Worm (Caenorhabditis elegans) whole organism, L2 larva: ENCODE results near the gene srj-52.

Source experiments
- F13H6.1 ChIP-seq: sonication (generic microtip); optimal IDR thresholded peaks from 2 replicates; lab custom pipeline; 2016; ENCODE audit warnings: missing genetic modification characterization, missing compliant biosample characterization
- R02D3.7 ChIP-seq: fragments of 150-350 bp; optimal IDR thresholded peaks from 2 replicates; lab custom pipeline; 2014; ENCODE audit warnings: missing biosample characterization, missing genetic modification characterization
- Y55F3AM.14 ChIP-seq: fragments of 200-800 bp; sonication (Bioruptor generic); optimal IDR thresholded peaks from 2 replicates; lab custom pipeline; 2018; ENCODE audit warnings: mild to moderate bottlenecking, missing genetic modification characterization, missing compliant biosample characterization
- ZK546.5 ChIP-seq: sonication (generic microtip); optimal IDR thresholded peaks from 2 replicates; lab custom pipeline; 2017; ENCODE audit warnings: missing biosample characterization, missing genetic modification characterization
- alr-1 ChIP-seq: fragments of 150-350 bp; optimal IDR thresholded peaks from 2 replicates; lab custom pipeline; 2014; ENCODE audit warnings: missing biosample characterization, missing genetic modification characterization
- aly-2 ChIP-seq: fragments of 150-350 bp; optimal IDR thresholded peaks from 2 replicates; lab custom pipeline; 2014; ENCODE audit warnings: missing biosample characterization, missing genetic modification characterization
- ama-1 ChIP-seq: fragments of 150-350 bp; optimal IDR thresholded peaks from 2 replicates; lab custom pipeline; 2018; ENCODE audit warnings: inconsistent platforms
- crh-2 ChIP-seq: sonication (generic microtip); optimal IDR thresholded peaks from 2 replicates; lab custom pipeline; 2017; ENCODE audit warnings: missing biosample characterization, missing genetic modification characterization
- egl-27 ChIP-seq: sonication (generic microtip); optimal IDR thresholded peaks from 3 replicates; lab custom pipeline; 2017; ENCODE audit warnings: missing biosample characterization, missing genetic modification reagents, missing genetic modification characterization
- fos-1 ChIP-seq: fragments of 150-350 bp; optimal IDR thresholded peaks from 2 replicates; lab custom pipeline; 2014; ENCODE audit warnings: missing biosample characterization, missing genetic modification characterization
- gmeb-1 ChIP-seq: fragments of 150-350 bp; optimal IDR thresholded peaks from 2 replicates; lab custom pipeline; 2014; ENCODE audit warnings: missing biosample characterization, missing genetic modification characterization
- lin-39 ChIP-seq: fragments of 150-350 bp; optimal IDR thresholded peaks from 2 replicates; lab custom pipeline; 2014; ENCODE audit warnings: missing biosample characterization, missing genetic modification reagents, missing genetic modification characterization
- mab-5 ChIP-seq: fragments of 150-350 bp; optimal IDR thresholded peaks from 2 replicates; lab custom pipeline; 2014; ENCODE audit warnings: missing biosample characterization, missing genetic modification characterization
- mbf-1 ChIP-seq: sonication (generic microtip); optimal IDR thresholded peaks from 2 replicates; lab custom pipeline; 2017; ENCODE audit warnings: missing biosample characterization, missing genetic modification characterization
- mdl-1 ChIP-seq, 2 experiments: fragments of 150-350 bp in 1 of 2; sonication (generic microtip) in 1 of 2; optimal IDR thresholded peaks; 2 replicates each; lab custom pipeline; 2017; ENCODE audit warnings: missing biosample characterization in 2 of 2, missing genetic modification characterization in 2 of 2
- nhr-10 ChIP-seq: sonication (generic microtip); optimal IDR thresholded peaks from 2 replicates; lab custom pipeline; 2017; ENCODE audit warnings: missing biosample characterization, missing genetic modification characterization
- nhr-11 ChIP-seq: fragments of 150-350 bp; optimal IDR thresholded peaks from 2 replicates; lab custom pipeline; 2014; ENCODE audit warnings: missing biosample characterization, missing genetic modification characterization
- nhr-129 ChIP-seq: fragments of 150-350 bp; optimal IDR thresholded peaks from 2 replicates; lab custom pipeline; 2014; ENCODE audit warnings: missing biosample characterization, missing genetic modification characterization
- nhr-21 ChIP-seq: fragments of 150-350 bp; optimal IDR thresholded peaks from 2 replicates; lab custom pipeline; 2014; ENCODE audit warnings: missing biosample characterization, missing genetic modification characterization
- nhr-23 ChIP-seq: fragments of 150-350 bp; optimal IDR thresholded peaks from 2 replicates; lab custom pipeline; 2014; ENCODE audit warnings: missing biosample characterization, missing genetic modification reagents, missing genetic modification characterization
- nhr-25 ChIP-seq: fragments of 150-350 bp; sonication (generic microtip); optimal IDR thresholded peaks from 3 replicates; lab custom pipeline; 2014; ENCODE audit warnings: missing biosample characterization, missing genetic modification characterization
- nhr-6 ChIP-seq: fragments of 150-350 bp; optimal IDR thresholded peaks from 2 replicates; lab custom pipeline; 2014; ENCODE audit warnings: missing biosample characterization, missing genetic modification characterization
- skn-1 ChIP-seq: sonication (generic microtip); optimal IDR thresholded peaks from 2 replicates; lab custom pipeline; 2017; ENCODE audit warnings: missing biosample characterization, missing genetic modification characterization
- sma-3 ChIP-seq: sonication (generic microtip); optimal IDR thresholded peaks from 2 replicates; lab custom pipeline; 2016; ENCODE audit warnings: missing genetic modification reagents, missing genetic modification characterization, missing compliant biosample characterization
- sma-9 ChIP-seq, 2 experiments: fragments of 150-350 bp in 1 of 2; sonication (generic microtip) in 1 of 2; optimal IDR thresholded peaks; 2 replicates each; lab custom pipeline; 2014 to 2016; ENCODE audit warnings: missing genetic modification characterization in 2 of 2, mild to moderate bottlenecking in 1 of 2, missing biosample characterization in 1 of 2, missing compliant biosample characterization in 1 of 2, missing genetic modification reagents in 1 of 2, moderate library complexity in 1 of 2
- snpc-4 ChIP-seq: fragments of 150-350 bp; optimal IDR thresholded peaks from 2 replicates; lab custom pipeline; 2014; ENCODE audit warnings: missing biosample characterization, missing genetic modification characterization
- unc-39 ChIP-seq: fragments of 150-350 bp; optimal IDR thresholded peaks from 2 replicates; lab custom pipeline; 2014; ENCODE audit warnings: missing biosample characterization, missing genetic modification characterization
- unc-55 ChIP-seq: fragments of 150-350 bp; sonication (generic microtip); optimal IDR thresholded peaks from 3 replicates; lab custom pipeline; 2014; ENCODE audit warnings: missing biosample characterization, missing genetic modification reagents, missing genetic modification characterization
- zag-1 ChIP-seq: fragments of 150-350 bp; optimal IDR thresholded peaks from 2 replicates; lab custom pipeline; 2014; ENCODE audit warnings: missing biosample characterization, missing genetic modification characterization
- ztf-11 ChIP-seq: sonication (generic microtip); optimal IDR thresholded peaks from 2 replicates; lab custom pipeline; 2017; ENCODE audit warnings: missing biosample characterization, missing genetic modification characterization
- ztf-4 ChIP-seq: fragments of 150-350 bp; optimal IDR thresholded peaks from 2 replicates; lab custom pipeline; 2014; ENCODE audit warnings: missing biosample characterization, missing genetic modification characterization

The srj-52 gene

ce11 chrV:676090-676489 lies 19.7 kb downstream of the srj-52 start:
- TF ChIP-seq snpc-4 (tag; lab: Kevin White, UChicago), result peak; percentile 38
- TF ChIP-seq egl-27 (tag; lab: Kevin White, UChicago), result no peak
- TF ChIP-seq F13H6.1 (tag; lab: Kevin White, UChicago), result no peak

ce11 chrV:674213-674612 lies 21.6 kb downstream of the srj-52 start, which contains the start of gene sru-25:
Gene sru-25, minus strand, starts transcription at chrV:674313.
- TF ChIP-seq nhr-6 (no peak), nhr-21 (tag; lab: Kevin White, UChicago) (no peak), nhr-129 (tag; lab: Kevin White, UChicago) (no peak), aly-2 (no peak), crh-2 (no peak), zag-1 (tag; lab: Kevin White, UChicago) (no peak), nhr-10 (tag; lab: Kevin White, UChicago) (no peak), snpc-4 (tag; lab: Kevin White, UChicago) (no peak), mbf-1 (tag; lab: Kevin White, UChicago) (no peak), mab-5 (tag; lab: Kevin White, UChicago) (no peak), ztf-11 (no peak), Y55F3AM.14 (GFP tag; lab: Kevin White, UChicago) (no peak), sma-3 (GFP tag; lab: Kevin White, UChicago) (no peak)

ce11 chrV:671342-671741 lies 24.5 kb downstream of the srj-52 start, which contains the start of gene sru-24:
Gene sru-24, minus strand, starts transcription at chrV:671442.
- no peak for TF ChIP-seq mdl-1 (tag; optimal IDR thresholded peaks at IDR 0.05; lab: Kevin White, UChicago)
- TF ChIP-seq unc-39, result no peak
- no peak for TF ChIP-seq R02D3.7
- TF ChIP-seq, all 48 proteins: peak for 0

- TF ChIP-seq sma-9 (GFP tag; optimal IDR thresholded peaks at IDR 0.05; lab: Kevin White, UChicago), result peak; percentile 76
- TF ChIP-seq sma-9 (tag; optimal IDR thresholded peaks at IDR 0.05; lab: Kevin White, UChicago), result no peak
- no peak for TF ChIP-seq F13H6.1 (tag; lab: Kevin White, UChicago)
- TF ChIP-seq ZK546.5, result no peak
- no peak for TF ChIP-seq alr-1
- TF ChIP-seq unc-55 (GFP tag; lab: Kevin White, UChicago), result no peak
Observed at ce11 chrV:667459-667858, 28.4 kb downstream of the srj-52 start, which contains the start of gene nhr-180. Gene nhr-180, minus strand, starts transcription at chrV:667510.

- TF ChIP-seq fos-1 (tag; lab: Kevin White, UChicago) (no peak), aly-2 (no peak)
Observed at ce11 chrV:664337-664847, 31.4 kb downstream of the srj-52 start, which contains the start of the genes F31F4.11 and srh-266. Gene F31F4.11, minus strand, starts transcription at chrV:664437. Gene srh-266, plus strand, starts transcription at chrV:664797.

ce11 chrV:660210-660609 lies 35.6 kb downstream of the srj-52 start, which contains the start of gene F31F4.17:
Gene F31F4.17, minus strand, starts transcription at chrV:660310.
- TF ChIP-seq ztf-4 (tag; lab: Kevin White, UChicago) (no peak), unc-55 (GFP tag; lab: Kevin White, UChicago) (no peak), ZK546.5 (no peak), gmeb-1 (tag; lab: Kevin White, UChicago) (no peak), nhr-11 (tag; lab: Kevin White, UChicago) (no peak), sma-9 (GFP tag; optimal IDR thresholded peaks at IDR 0.05; lab: Kevin White, UChicago) (no peak), sma-9 (tag; optimal IDR thresholded peaks at IDR 0.05; lab: Kevin White, UChicago) (no peak), mbf-1 (tag; lab: Kevin White, UChicago) (no peak), F13H6.1 (tag; lab: Kevin White, UChicago) (no peak)

ce11 chrV:657678-658077 lies 38.1 kb downstream of the srj-52 start, which contains the start of gene srh-246:
Gene srh-246, minus strand, starts transcription at chrV:657778.
- no peak for TF ChIP-seq nhr-25 (tag; lab: Kevin White, UChicago)
- no peak for TF ChIP-seq F13H6.1 (tag; lab: Kevin White, UChicago)
- no peak for TF ChIP-seq skn-1 (tag; lab: Kevin White, UChicago)
- no peak for TF ChIP-seq fos-1 (tag; lab: Kevin White, UChicago)
- TF ChIP-seq mab-5 (tag; lab: Kevin White, UChicago), result no peak
- TF ChIP-seq nhr-129 (tag; lab: Kevin White, UChicago), result no peak
- no peak for TF ChIP-seq nhr-10 (tag; lab: Kevin White, UChicago)
- TF ChIP-seq nhr-23 (tag; lab: Kevin White, UChicago), result no peak
- no peak for TF ChIP-seq ama-1
- TF ChIP-seq gmeb-1 (tag; lab: Kevin White, UChicago), result no peak
- no peak for TF ChIP-seq lin-39 (tag; lab: Kevin White, UChicago)
- TF ChIP-seq ZK546.5, result no peak
